Worm (Caenorhabditis elegans): Measurements from ENCODE around the gene W04G3.5.

DNA sequence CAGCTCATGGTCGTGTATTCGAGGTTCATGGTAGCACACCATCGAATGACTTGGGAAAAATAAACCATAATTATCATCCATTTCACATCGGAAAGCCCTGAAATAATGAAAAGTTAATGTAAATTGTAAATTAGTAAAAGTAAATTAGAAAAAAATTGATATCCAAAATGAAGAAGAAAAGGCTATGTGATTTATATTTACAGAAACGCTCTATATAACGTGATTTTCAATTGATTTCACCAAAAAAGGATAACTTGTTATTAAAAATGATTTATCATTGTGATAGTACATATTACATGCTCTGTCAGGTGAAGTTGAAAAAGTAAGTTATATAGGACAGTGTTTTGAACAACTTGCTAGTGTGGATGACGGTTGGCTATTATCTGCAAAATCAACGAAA, 30.7 kb upstream of the W04G3.5 start, which contains the start of gene C09F12.3:
- TF ChIP-seq fos-1 (tag; optimal IDR thresholded peaks at IDR 0.05) (no peak), mab-5 (tag; optimal IDR thresholded peaks at IDR 0.05) (no peak), R02D3.7 (tag; optimal IDR thresholded peaks at IDR 0.05) (no peak), dmd-4 (tag; optimal IDR thresholded peaks at IDR 0.05) (no peak), nhr-25 (tag; optimal IDR thresholded peaks at IDR 0.05) (no peak), nhr-129 (tag; optimal IDR thresholded peaks at IDR 0.05) (no peak), lin-11 (tag; optimal IDR thresholded peaks at IDR 0.05) (no peak), nhr-237 (tag; optimal IDR thresholded peaks at IDR 0.05) (no peak)
